Fruit fly (Drosophila melanogaster) whole organism: ENCODE data around the gene CG11333.

ENCODE experiments used
- CG8478 ChIP-seq: fragments of >200 bp; optimal IDR thresholded peaks from 2 replicates; lab custom pipeline; 2018; ENCODE audit warnings: inconsistent platforms
- Dll ChIP-seq: fragments of >200 bp; optimal IDR thresholded peaks from 2 replicates; lab custom pipeline; 2017
- EcR ChIP-seq, 2 experiments: fragments of >200 bp; optimal IDR thresholded peaks; 2 replicates each; lab custom pipeline; 2017; ENCODE audit warnings: missing biosample characterization in 2 of 2, missing genetic modification characterization in 2 of 2, missing genetic modification reagents in 2 of 2
- pan ChIP-seq: fragments of >200 bp; optimal IDR thresholded peaks from 2 replicates; lab custom pipeline; 2017
- psq ChIP-seq: fragments of >200 bp; optimal IDR thresholded peaks from 2 replicates; lab custom pipeline; 2017
- usp ChIP-seq: fragments of >200 bp; optimal IDR thresholded peaks from 2 replicates; lab custom pipeline; 2017; ENCODE audit warnings: missing biosample characterization, missing genetic modification characterization, mixed read lengths

dm6 chr3R:31419531-31419930 lies 43.6 kb upstream of the CG11333 start:
- TF ChIP-seq psq (lab: Kevin White, UChicago) (no peak), pan (lab: Kevin White, UChicago) (no peak), Dll (no peak), usp (GFP tag; lab: Kevin White, UChicago) (no peak), CG8478 (lab: Kevin White, UChicago) (no peak), EcR (GFP tag; optimal IDR thresholded peaks at IDR 0.05; lab: Kevin White, UChicago) (no peak)
